Worm (Caenorhabditis elegans) whole organism, L1 larva: ENCODE data around the gene C10A4.2.

Experiments used
- Y116A8C.19 ChIP-seq: sonication (generic microtip); optimal IDR thresholded peaks from 2 replicates; lab custom pipeline; 2016; ENCODE audit warnings: missing compliant biosample characterization, missing genetic modification characterization, borderline replicate concordance
- efl-3 ChIP-seq: fragments of 200-800 bp; sonication (Bioruptor generic); optimal IDR thresholded peaks from 2 replicates; lab custom pipeline; 2018; ENCODE audit warnings: mild to moderate bottlenecking, missing genetic modification characterization, missing compliant biosample characterization
- fos-1 ChIP-seq: fragments of 150-350 bp; optimal IDR thresholded peaks from 2 replicates; lab custom pipeline; 2014; ENCODE audit warnings: missing biosample characterization, missing genetic modification characterization
- nhr-11 ChIP-seq: fragments of 150-350 bp; optimal IDR thresholded peaks from 2 replicates; lab custom pipeline; 2014; ENCODE audit warnings: missing biosample characterization, missing genetic modification characterization
- nhr-237 ChIP-seq: fragments of 150-350 bp; optimal IDR thresholded peaks from 2 replicates; lab custom pipeline; 2014; ENCODE audit warnings: missing biosample characterization, missing genetic modification characterization
- skn-1 ChIP-seq: fragments of 150-350 bp; optimal IDR thresholded peaks from 2 replicates; lab custom pipeline; 2014; ENCODE audit warnings: missing biosample characterization, missing genetic modification characterization
- ztf-11 ChIP-seq, 2 experiments: sonication (generic microtip); optimal IDR thresholded peaks; 2 replicates each; lab custom pipeline; 2016 to 2017; ENCODE audit warnings: missing genetic modification characterization in 2 of 2, missing biosample characterization in 1 of 2, missing compliant biosample characterization in 1 of 2

- TF ChIP-seq skn-1 (tag; lab: Kevin White, UChicago) (no peak), ztf-11 (tag; optimal IDR thresholded peaks at IDR 0.05; lab: Kevin White, UChicago) (no peak), Y116A8C.19 (no peak), fos-1 (tag; lab: Kevin White, UChicago) (no peak), nhr-11 (tag; lab: Kevin White, UChicago) (no peak), efl-3 (no peak), nhr-237 (tag; lab: Kevin White, UChicago) (no peak)
Observed at ce11 chrX:7416082-7416481, 6.0 kb downstream of the C10A4.2 start, which contains the start of gene C10A4.1.
